Fruit fly (Drosophila melanogaster): ENCODE data around the gene tim.

tim gene

dm6 chr2L:3478034-3478880 is 29.7 kb downstream of the tim start, which contains the start of gene Thor (continued):
- TF ChIP-seq Jarid2 (GFP tag; optimal IDR thresholded peaks at IDR 0.05) = peak; percentile 97
- TF ChIP-seq Myb (GFP tag; optimal IDR thresholded peaks at IDR 0.05) = peak; percentile 47
- TF ChIP-seq GATAe (GFP tag; conservative IDR thresholded peaks at IDR 0.05) = no peak
- no peak for TF ChIP-seq Elba2 (GFP tag; optimal IDR thresholded peaks at IDR 0.05)
- TF ChIP-seq CG7271 (tag; optimal IDR thresholded peaks at IDR 0.05) = no peak
- peak; percentile 53; the same call in 1 of the 2 replicates for TF ChIP-seq CG11696 (GFP tag; IDR thresholded peaks at IDR 0.05)
- TF ChIP-seq Dfd (GFP tag; optimal IDR thresholded peaks at IDR 0.05) = no peak
- no peak for TF ChIP-seq CG8765 (GFP tag; IDR thresholded peaks at IDR 0.05)
- peak; percentile 66 for TF ChIP-seq H2.0 (GFP tag; IDR thresholded peaks at IDR 0.05)
- peak; percentile 19 for TF ChIP-seq az2 (GFP tag; optimal IDR thresholded peaks at IDR 0.05)
- peak; percentile 86 for TF ChIP-seq lilli (GFP tag; optimal IDR thresholded peaks at IDR 0.05)
- TF ChIP-seq CG7786 (GFP tag; optimal IDR thresholded peaks at IDR 0.05) = peak; percentile 49
- peak; percentile 74 for TF ChIP-seq CG8924 (tag; optimal IDR thresholded peaks at IDR 0.05)
- TF ChIP-seq CG18476 (GFP tag; optimal IDR thresholded peaks at IDR 0.05) = no peak
- TF ChIP-seq CG32772 (GFP tag; IDR thresholded peaks at IDR 0.05) = no peak
- TF ChIP-seq dmrt99B (tag; optimal IDR thresholded peaks at IDR 0.05) = peak; percentile 42
- no peak for TF ChIP-seq CG11560 (tag; IDR thresholded peaks at IDR 0.05)
- peak; percentile 41 for TF ChIP-seq CG14965 (GFP tag; optimal IDR thresholded peaks at IDR 0.05; ENCODE audit: borderline replicate concordance)
- TF ChIP-seq Gsc (GFP tag; IDR thresholded peaks at IDR 0.05) = no peak
- peak; percentile 42 for TF ChIP-seq CG11504 (tag; optimal IDR thresholded peaks at IDR 0.05)
- TF ChIP-seq CG13123 (GFP tag; optimal IDR thresholded peaks at IDR 0.05) = peak; percentile 31
- peak; percentile 54; the same call in 2 of the 3 replicates for TF ChIP-seq z (GFP tag; IDR thresholded peaks at IDR 0.05)
- TF ChIP-seq Dip3 (GFP tag; optimal IDR thresholded peaks at IDR 0.05) = peak; percentile 5
- TF ChIP-seq tin (GFP tag; optimal IDR thresholded peaks at IDR 0.05) = peak; percentile 51
- TF ChIP-seq CG2678 (tag; optimal IDR thresholded peaks at IDR 0.05) = peak; percentile 61
- peak; percentile 45 for TF ChIP-seq sisA (GFP tag; IDR thresholded peaks at IDR 0.05)
- peak; percentile 63 for TF ChIP-seq tup (GFP tag; optimal IDR thresholded peaks at IDR 0.05)
- TF ChIP-seq MBD-R2 (GFP tag; IDR thresholded peaks at IDR 0.05) = peak; percentile 21; the same call in 1 of the 2 replicates
- peak; percentile 52 for TF ChIP-seq Mes4 (GFP tag; optimal IDR thresholded peaks at IDR 0.05)
- peak; percentile 58 for TF ChIP-seq disco-r (GFP tag; optimal IDR thresholded peaks at IDR 0.05)
- TF ChIP-seq CG7745 (tag; optimal IDR thresholded peaks at IDR 0.05) = no peak
- peak; percentile 7 for TF ChIP-seq CG12104 (GFP tag; optimal IDR thresholded peaks at IDR 0.05)
- peak; percentile 40 for TF ChIP-seq CG15696 (tag; optimal IDR thresholded peaks at IDR 0.05)
- peak; percentile 66 for TF ChIP-seq CG6254 (GFP tag; optimal IDR thresholded peaks at IDR 0.05)
- no peak for TF ChIP-seq h (optimal IDR thresholded peaks at IDR 0.05)
- TF ChIP-seq CG17912 (GFP tag; optimal IDR thresholded peaks at IDR 0.05) = no peak
- peak; percentile 24 for TF ChIP-seq kay (GFP tag; optimal IDR thresholded peaks at IDR 0.05)
- TF ChIP-seq Doc3 (GFP tag; IDR thresholded peaks at IDR 0.05; ENCODE audit: partially characterized antibody) = no peak
- no peak for TF ChIP-seq dan (GFP tag; IDR thresholded peaks at IDR 0.05)
- peak; percentile 69 for TF ChIP-seq dati (GFP tag; IDR thresholded peaks at IDR 0.05)
- TF ChIP-seq CG2202 (tag; optimal IDR thresholded peaks at IDR 0.05) = peak; percentile 54
- peak; percentile 79 for TF ChIP-seq CG11247 (GFP tag; IDR thresholded peaks at IDR 0.05)
- TF ChIP-seq slbo (GFP tag; IDR thresholded peaks at IDR 0.05) = peak; percentile 73
- TF ChIP-seq ham (GFP tag; IDR thresholded peaks at IDR 0.05) = no peak; the same call in 1 of the 2 replicates
- TF ChIP-seq pb (GFP tag; optimal IDR thresholded peaks at IDR 0.05) = peak; percentile 75
- peak; percentile 58 for TF ChIP-seq ab (GFP tag; optimal IDR thresholded peaks at IDR 0.05)
- TF ChIP-seq CTCF (GFP tag; optimal IDR thresholded peaks at IDR 0.05) = peak; percentile 29
- peak; percentile 36 for TF ChIP-seq Hsf (GFP tag; optimal IDR thresholded peaks at IDR 0.05)
- peak; percentile 44 for TF ChIP-seq CG18262 (tag; optimal IDR thresholded peaks at IDR 0.05)
- no peak for TF ChIP-seq sc (optimal IDR thresholded peaks at IDR 0.05)
- peak; percentile 41 for TF ChIP-seq sc (GFP tag; optimal IDR thresholded peaks at IDR 0.05)
